Worm (Caenorhabditis elegans): ENCODE data around the gene R05D3.12.

R05D3.12 gene

ce11 chrIII:8370846-8371257, 9.9 kb upstream of the R05D3.12 start (continued):
- TF ChIP-seq daf-16 (GFP tag; optimal IDR thresholded peaks at IDR 0.05) (no peak), daf-16 (tag; optimal IDR thresholded peaks at IDR 0.05) (peak; percentile 80), F44E2.7 (GFP tag; IDR thresholded peaks at IDR 0.05) (no peak), hlh-11 (tag; optimal IDR thresholded peaks at IDR 0.05) (peak; percentile 60), aha-1 (tag) (no peak), lin-13 (GFP tag; optimal IDR thresholded peaks at IDR 0.05) (no peak), daf-19 (GFP tag; conservative IDR thresholded peaks at IDR 0.05) (no peak), hlh-30 (tag; optimal IDR thresholded peaks at IDR 0.05; ENCODE audit: insufficient read depth) (peak; percentile 80), nhr-28 (tag; optimal IDR thresholded peaks at IDR 0.05) (peak; percentile 53), ceh-20 (GFP tag; IDR thresholded peaks at IDR 0.05) (no peak), mdt-29 (GFP tag; IDR thresholded peaks at IDR 0.05) (no peak), nhr-111 (GFP tag; optimal IDR thresholded peaks at IDR 0.05) (no peak), tra-1 (GFP tag; IDR thresholded peaks at IDR 0.05) (no peak), dpl-1 (GFP tag; optimal IDR thresholded peaks at IDR 0.05) (no peak), F26F4.8 (GFP tag; conservative IDR thresholded peaks at IDR 0.05) (no peak), spr-1 (tag; optimal IDR thresholded peaks at IDR 0.05) (no peak), zip-2 (tag; optimal IDR thresholded peaks at IDR 0.05) (no peak), duxl-1 (tag; optimal IDR thresholded peaks at IDR 0.05; ENCODE audit: poor library complexity) (no peak), dmd-6 (GFP tag; IDR thresholded peaks at IDR 0.05) (peak; percentile 57; the same call in 1 of the 2 replicates), attf-4 (tag; optimal IDR thresholded peaks at IDR 0.05) (no peak), daf-8 (GFP tag; IDR thresholded peaks at IDR 0.05) (no peak), fkh-10 (GFP tag; optimal IDR thresholded peaks at IDR 0.05) (no peak), D1046.2 (GFP tag; IDR thresholded peaks at IDR 0.05) (no peak), set-16 (GFP tag; IDR thresholded peaks at IDR 0.05) (no peak), lir-3 (tag; optimal IDR thresholded peaks at IDR 0.05) (no peak), nhr-41 (GFP tag; IDR thresholded peaks at IDR 0.05) (no peak), nhr-10 (tag; optimal IDR thresholded peaks at IDR 0.05) (no peak), ceh-28 (tag; optimal IDR thresholded peaks at IDR 0.05) (no peak), mep-1 (tag; optimal IDR thresholded peaks at IDR 0.05) (peak; percentile 55), ama-1 (optimal IDR thresholded peaks at IDR 0.05) (no peak), daf-12 (tag; optimal IDR thresholded peaks at IDR 0.05) (no peak)

- peak; percentile 65 for TF ChIP-seq aha-1 (tag)
- TF ChIP-seq nhr-76 (tag; optimal IDR thresholded peaks at IDR 0.05) = no peak
- TF ChIP-seq lin-15B (tag; optimal IDR thresholded peaks at IDR 0.05) = no peak
- no peak for TF ChIP-seq dve-1 (tag; optimal IDR thresholded peaks at IDR 0.05; ENCODE audit: insufficient read depth)
- TF ChIP-seq sdz-12 (GFP tag; optimal IDR thresholded peaks at IDR 0.05) = no peak
- no peak for TF ChIP-seq nhr-111 (GFP tag; optimal IDR thresholded peaks at IDR 0.05)
- no peak for TF ChIP-seq Y75B8A.6 (GFP tag; IDR thresholded peaks at IDR 0.05)
Observed at ce11 chrIII:8371595-8372305, 9.0 kb upstream of the R05D3.12 start, which contains the start of gene lmbr-1. Gene lmbr-1, plus strand, starts transcription at chrIII:8372255.

- TF ChIP-seq T20F7.1 (GFP tag; optimal IDR thresholded peaks at IDR 0.05) = peak; percentile 39
- TF ChIP-seq unc-62 (GFP tag; optimal IDR thresholded peaks at IDR 0.05 in 1 of 2) = no peak
- no peak for TF ChIP-seq unc-62 (tag; optimal IDR thresholded peaks at IDR 0.05)
- TF ChIP-seq daf-12 (tag; optimal IDR thresholded peaks at IDR 0.05) = no peak
- TF ChIP-seq mep-1 (tag; optimal IDR thresholded peaks at IDR 0.05) = peak; percentile 2
- TF ChIP-seq ztf-7 (tag; optimal IDR thresholded peaks at IDR 0.05) = no peak
- no peak for TF ChIP-seq mxl-2 (GFP tag; conservative IDR thresholded peaks at IDR 0.05)
- no peak for TF ChIP-seq fos-1 (tag; optimal IDR thresholded peaks at IDR 0.05)
Observed at ce11 chrIII:8375000-8375399, 5.7 kb upstream of the R05D3.12 start, which contains the start of gene met-2. Gene met-2, plus strand, starts transcription at chrIII:8375300.
